Fruit fly (Drosophila melanogaster) whole organism, embryonic: Measurements from ENCODE around the gene galectin.
A peak's percentile ranks its signal among the peaks of the same experiment; 100 is the strongest.

Experiments
- CG10321 ChIP-seq: fragments of 200-800 bp; sonication (Bioruptor generic); IDR thresholded peaks from 2 replicates; pipeline ENCODE4 v1.3.6; 2022; ENCODE audit warnings: missing biosample characterization, missing genetic modification characterization
- CG12104 ChIP-seq: fragments of 200-800 bp; sonication (Bioruptor generic); optimal IDR thresholded peaks from 3 replicates; lab custom pipeline; 2016; ENCODE audit warnings: missing biosample characterization, missing genetic modification characterization
- CG13123 ChIP-seq: fragments of 200-800 bp; sonication (Bioruptor generic); optimal IDR thresholded peaks from 2 replicates; lab custom pipeline; 2016; ENCODE audit warnings: missing biosample characterization, missing genetic modification characterization
- CG16813 ChIP-seq: fragments of 200-800 bp; sonication (Bioruptor generic); IDR thresholded peaks from 3 replicates; pipeline ENCODE4 v1.3.6; 2022; ENCODE audit warnings: missing biosample characterization, missing genetic modification characterization; ENCODE audit not compliant: partially characterized antibody
- CG17385 ChIP-seq: fragments of 200-800 bp; sonication (Bioruptor generic); optimal IDR thresholded peaks from 3 replicates; lab custom pipeline; 2018; ENCODE audit warnings: missing biosample characterization, mild to moderate bottlenecking, missing genetic modification characterization
- CG2120 ChIP-seq: fragments of 200-800 bp; sonication (Bioruptor generic); optimal IDR thresholded peaks from 3 replicates; lab custom pipeline; 2016; ENCODE audit warnings: missing biosample characterization, missing genetic modification characterization
- CG31441 ChIP-seq: fragments of 200-800 bp; sonication (Bioruptor generic); IDR thresholded peaks from 2 replicates; pipeline ENCODE4 v1.3.6; 2022; ENCODE audit warnings: missing biosample characterization, missing genetic modification characterization
- CG6175 ChIP-seq: fragments of 200-800 bp; sonication (Bioruptor generic); IDR thresholded peaks from 3 replicates; pipeline ENCODE4 v1.3.6; 2022; ENCODE audit warnings: missing biosample characterization, missing genetic modification characterization
- CG6683 ChIP-seq: fragments of 200-800 bp; sonication (Bioruptor generic); optimal IDR thresholded peaks from 2 replicates; lab custom pipeline; 2017; ENCODE audit warnings: missing biosample characterization, mild to moderate bottlenecking, missing genetic modification characterization, missing genetic modification reagents
- CG8089 ChIP-seq: fragments of 200-800 bp; sonication (Bioruptor generic); optimal IDR thresholded peaks from 3 replicates; lab custom pipeline; 2016; ENCODE audit warnings: missing biosample characterization, missing genetic modification characterization
- Camta ChIP-seq: fragments of 200-800 bp; sonication (Bioruptor generic); optimal IDR thresholded peaks from 2 replicates; lab custom pipeline; 2016; ENCODE audit warnings: missing biosample characterization, missing genetic modification characterization
- Chrac-16 ChIP-seq: fragments of 200-800 bp; sonication (Bioruptor generic); optimal IDR thresholded peaks from 3 replicates; lab custom pipeline; 2016; ENCODE audit warnings: missing biosample characterization, missing genetic modification characterization
- CoRest ChIP-seq: fragments of 200-800 bp; sonication (Bioruptor generic); optimal IDR thresholded peaks from 3 replicates; lab custom pipeline; 2018; ENCODE audit warnings: missing biosample characterization, mild to moderate bottlenecking, missing genetic modification characterization, moderate library complexity
- CrebB ChIP-seq: fragments of 200-800 bp; sonication (Bioruptor generic); optimal IDR thresholded peaks from 3 replicates; lab custom pipeline; 2018; ENCODE audit warnings: missing biosample characterization, mild to moderate bottlenecking, missing genetic modification characterization
- D ChIP-seq, 2 experiments: fragments of 200-800 bp in 1 of 2; fragments of >200 bp in 1 of 2; sonication (Bioruptor generic) in 1 of 2; optimal IDR thresholded peaks; 2 replicates in 1 of 2; 3 replicates in 1 of 2; lab custom pipeline; 2017; ENCODE audit warnings: mild to moderate bottlenecking in 1 of 2, missing biosample characterization in 1 of 2, missing genetic modification characterization in 1 of 2, missing genetic modification reagents in 1 of 2
- E2f2 ChIP-seq: fragments of 200-800 bp; sonication (Bioruptor generic); IDR thresholded peaks from 2 replicates; pipeline ENCODE4 v1.3.6; 2022; ENCODE audit warnings: missing biosample characterization, missing genetic modification characterization
- Gsc ChIP-seq: fragments of 200-800 bp; sonication (Bioruptor generic); IDR thresholded peaks from 2 replicates; pipeline ENCODE4 v1.3.6; 2022; ENCODE audit warnings: missing biosample characterization, missing genetic modification characterization
- Gug ChIP-seq: fragments of 200-800 bp; sonication (Bioruptor generic); IDR thresholded peaks from 4 replicates; pipeline ENCODE4 v1.3.6; 2022; ENCODE audit warnings: missing biosample characterization, missing genetic modification characterization
- HmgZ ChIP-seq: fragments of 200-800 bp; sonication (Bioruptor generic); optimal IDR thresholded peaks from 2 replicates; lab custom pipeline; 2018; ENCODE audit warnings: missing biosample characterization, mild to moderate bottlenecking, missing genetic modification characterization
- NK7.1 ChIP-seq: fragments of 200-800 bp; sonication (Bioruptor generic); optimal IDR thresholded peaks from 3 replicates; lab custom pipeline; 2016; ENCODE audit warnings: missing biosample characterization, missing genetic modification characterization
- Ssrp ChIP-seq: fragments of 200-800 bp; sonication (Bioruptor generic); optimal IDR thresholded peaks from 2 replicates; lab custom pipeline; 2018; ENCODE audit warnings: missing biosample characterization, mild to moderate bottlenecking, missing genetic modification characterization, moderate library complexity
- ac ChIP-seq: fragments of 200-800 bp; sonication (Bioruptor generic); optimal IDR thresholded peaks from 3 replicates; lab custom pipeline; 2017; ENCODE audit warnings: missing biosample characterization, mild to moderate bottlenecking, missing genetic modification characterization
- ase ChIP-seq: fragments of 200-800 bp; sonication (Bioruptor generic); IDR thresholded peaks from 3 replicates; pipeline ENCODE4 v1.3.6; 2022; ENCODE audit warnings: missing biosample characterization, missing genetic modification characterization
- ato ChIP-seq: fragments of 200-800 bp; sonication (Bioruptor generic); IDR thresholded peaks from 2 replicates; pipeline ENCODE4 v1.3.6; 2022; ENCODE audit warnings: missing biosample characterization, missing genetic modification characterization; ENCODE audit not compliant: partially characterized antibody
- bsh ChIP-seq, 2 experiments: fragments of 200-800 bp; sonication (Bioruptor generic); optimal IDR thresholded peaks; 2 replicates each; lab custom pipeline; 2017 to 2018; ENCODE audit warnings: mild to moderate bottlenecking in 2 of 2, missing biosample characterization in 2 of 2, missing genetic modification characterization in 2 of 2, moderate library complexity in 1 of 2
- cato ChIP-seq: fragments of 200-800 bp; sonication (Bioruptor generic); optimal IDR thresholded peaks from 2 replicates; lab custom pipeline; 2016; ENCODE audit warnings: missing biosample characterization, missing genetic modification characterization, borderline replicate concordance
- caup ChIP-seq: fragments of 200-800 bp; sonication (Bioruptor generic); optimal IDR thresholded peaks from 3 replicates; lab custom pipeline; 2017; ENCODE audit warnings: missing biosample characterization, mild to moderate bottlenecking, missing genetic modification characterization, moderate library complexity; ENCODE audit not compliant: severe bottlenecking
- chn ChIP-seq: fragments of 200-800 bp; sonication (Bioruptor generic); optimal IDR thresholded peaks from 2 replicates; lab custom pipeline; 2016; ENCODE audit warnings: missing biosample characterization, missing genetic modification characterization
- ci ChIP-seq: fragments of 200-800 bp; sonication (Bioruptor generic); IDR thresholded peaks from 3 replicates; pipeline ENCODE4 v1.3.6; 2022; ENCODE audit warnings: missing biosample characterization, missing genetic modification characterization
- da ChIP-seq: fragments of 200-800 bp; sonication (Bioruptor generic); optimal IDR thresholded peaks from 2 replicates; lab custom pipeline; 2016; ENCODE audit warnings: missing biosample characterization, missing genetic modification characterization
- emc ChIP-seq: fragments of 200-800 bp; sonication (Bioruptor generic); optimal IDR thresholded peaks from 2 replicates; lab custom pipeline; 2016; ENCODE audit warnings: missing biosample characterization, missing genetic modification characterization
- ewg ChIP-seq: fragments of 200-800 bp; sonication (Bioruptor generic); optimal IDR thresholded peaks from 3 replicates; lab custom pipeline; 2017; ENCODE audit warnings: mild to moderate bottlenecking, missing biosample characterization, missing genetic modification reagents, missing genetic modification characterization
- fd102C ChIP-seq: fragments of 200-800 bp; sonication (Bioruptor generic); optimal IDR thresholded peaks from 2 replicates; lab custom pipeline; 2018; ENCODE audit warnings: missing biosample characterization, mild to moderate bottlenecking, missing genetic modification characterization, moderate library complexity
- gem ChIP-seq: fragments of 200-800 bp; sonication (Bioruptor generic); optimal IDR thresholded peaks from 2 replicates; lab custom pipeline; 2019; ENCODE audit warnings: missing biosample characterization, mild to moderate bottlenecking, missing genetic modification characterization, moderate library complexity
- gfzf ChIP-seq: fragments of 200-800 bp; sonication (Bioruptor generic); optimal IDR thresholded peaks from 2 replicates; lab custom pipeline; 2016; ENCODE audit warnings: missing biosample characterization, mild to moderate bottlenecking, missing genetic modification characterization, moderate library complexity
- mam ChIP-seq: fragments of 200-800 bp; sonication (Bioruptor generic); optimal IDR thresholded peaks from 3 replicates; lab custom pipeline; 2016; ENCODE audit warnings: missing biosample characterization, missing genetic modification characterization
- mld ChIP-seq: fragments of 200-800 bp; sonication (Bioruptor generic); IDR thresholded peaks from 3 replicates; pipeline ENCODE4 v1.3.6; 2022; ENCODE audit warnings: missing biosample characterization, missing genetic modification characterization; ENCODE audit not compliant: partially characterized antibody
- otp ChIP-seq: fragments of 200-800 bp; sonication (Bioruptor generic); IDR thresholded peaks from 3 replicates; pipeline ENCODE4, ENCODE4 v1.3.6; 2022; ENCODE audit warnings: missing biosample characterization, missing genetic modification characterization
- pb ChIP-seq: fragments of 200-800 bp; sonication (Bioruptor generic); optimal IDR thresholded peaks from 3 replicates; lab custom pipeline; 2016; ENCODE audit warnings: missing biosample characterization, missing genetic modification characterization
- pnt ChIP-seq: fragments of 200-800 bp; sonication (Bioruptor generic); optimal IDR thresholded peaks from 3 replicates; lab custom pipeline; 2016; ENCODE audit warnings: missing biosample characterization, missing genetic modification characterization
- psq ChIP-seq: fragments of 200-800 bp; sonication (Bioruptor generic); optimal IDR thresholded peaks from 2 replicates; lab custom pipeline; 2017; ENCODE audit warnings: missing biosample characterization, missing genetic modification characterization
- sens ChIP-seq: fragments of 200-800 bp; sonication (Bioruptor generic); peaks from one replicate; lab custom pipeline; 2016; ENCODE audit warnings: missing biosample characterization, missing genetic modification characterization
- shn ChIP-seq: fragments of 200-800 bp; sonication (Bioruptor generic); optimal IDR thresholded peaks from 3 replicates; lab custom pipeline; 2016; ENCODE audit warnings: missing biosample characterization, missing genetic modification characterization
- sisA ChIP-seq: fragments of 200-800 bp; sonication (Bioruptor generic); IDR thresholded peaks from 2 replicates; pipeline ENCODE4 v1.3.6; 2022; ENCODE audit warnings: missing biosample characterization, missing genetic modification characterization
- stc ChIP-seq: fragments of 200-800 bp; sonication (Bioruptor generic); IDR thresholded peaks from 2 replicates; pipeline ENCODE4 v1.3.6; 2022; ENCODE audit warnings: missing biosample characterization, missing genetic modification characterization
- tin ChIP-seq: fragments of 200-800 bp; sonication (Bioruptor generic); optimal IDR thresholded peaks from 3 replicates; lab custom pipeline; 2016; ENCODE audit warnings: missing biosample characterization, missing genetic modification characterization
- unc-4 ChIP-seq: fragments of 200-800 bp; sonication (Bioruptor generic); IDR thresholded peaks from 2 replicates; pipeline ENCODE4 v1.3.6; 2022; ENCODE audit warnings: missing biosample characterization, missing genetic modification characterization; ENCODE audit not compliant: partially characterized antibody
- yki ChIP-seq: fragments of >200 bp; optimal IDR thresholded peaks from 3 replicates; lab custom pipeline; 2018
- zfh1 ChIP-seq: fragments of 200-800 bp; sonication (Bioruptor generic); IDR thresholded peaks from 3 replicates; pipeline ENCODE4 v1.3.6; 2022; ENCODE audit warnings: missing biosample characterization, missing genetic modification characterization

The galectin gene

DNA sequence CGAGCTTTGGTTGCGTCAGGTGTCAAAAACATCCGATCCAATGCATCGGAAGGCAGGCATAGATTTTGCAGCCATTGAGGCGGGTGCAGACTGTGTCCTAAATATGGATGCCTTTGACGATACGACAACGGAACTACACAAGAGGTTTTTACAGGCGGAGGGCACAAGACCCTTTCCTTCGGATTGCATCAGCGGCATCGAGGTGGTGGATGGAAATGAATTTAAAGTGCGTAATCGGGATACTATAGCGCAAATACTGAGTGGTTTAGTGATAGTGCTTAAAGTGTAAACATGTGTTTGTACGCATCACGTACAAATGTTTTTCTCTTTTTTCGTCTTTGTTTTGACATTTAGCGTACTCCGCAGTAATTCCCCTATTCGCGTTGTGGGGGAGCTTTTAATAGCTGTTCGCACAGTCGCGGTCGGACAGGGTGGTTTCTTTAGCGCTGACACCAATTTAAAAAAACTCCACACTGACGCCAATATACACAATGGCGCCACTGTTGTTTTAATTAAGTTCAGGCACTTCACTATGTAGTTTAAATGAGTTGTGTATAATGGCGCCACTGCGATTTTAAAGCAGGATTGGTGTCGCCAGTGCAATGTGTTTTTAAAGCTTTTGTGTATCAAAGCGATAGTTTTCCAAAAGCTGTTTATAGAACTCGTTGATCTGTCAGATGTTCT lies 1.3 kb downstream of the galectin start (continued):
- TF ChIP-seq gfzf (GFP tag; lab: Kevin White, UChicago): peak; percentile 47
- TF ChIP-seq ewg: peak; percentile 69
- TF ChIP-seq da (GFP tag; lab: Kevin White, UChicago): no peak
- TF ChIP-seq cato (GFP tag; lab: Kevin White, UChicago): no peak
- TF ChIP-seq pnt (GFP tag; lab: Kevin White, UChicago): no peak
- TF ChIP-seq ac (GFP tag; lab: Kevin White, UChicago): no peak
- TF ChIP-seq CG6683: no peak
- no peak; the same call in 2 of the 3 replicates for TF ChIP-seq CG16813
- TF ChIP-seq unc-4 (GFP tag; lab: Robert Waterston, UW): peak; percentile 66
- no peak for TF ChIP-seq CG6175 (GFP tag; lab: Robert Waterston, UW)
- peak; percentile 96 for TF ChIP-seq psq (GFP tag; lab: Kevin White, UChicago)
- TF ChIP-seq E2f2 (GFP tag; lab: Robert Waterston, UW): peak; percentile 72
- peak; percentile 25 for TF ChIP-seq mam (GFP tag; lab: Kevin White, UChicago)
- no peak for TF ChIP-seq emc
- 0 out of 3 replicates have a peak, but pooled peaks have one; percentile 51 for TF ChIP-seq ase (GFP tag; lab: Robert Waterston, UW)
- peak; percentile 8 for TF ChIP-seq CoRest (tag; lab: Kevin White, UChicago)
- peak; percentile 21 for TF ChIP-seq CrebB
- TF ChIP-seq fd102C (GFP tag; lab: Kevin White, UChicago): no peak
- TF ChIP-seq CG17385 (GFP tag; lab: Kevin White, UChicago): no peak
- TF ChIP-seq CG13123 (GFP tag; lab: Kevin White, UChicago): peak; percentile 32
- no peak for TF ChIP-seq Gug (GFP tag; lab: Robert Waterston, UW)
- TF ChIP-seq gem (tag; lab: Kevin White, UChicago): no peak
- no peak for TF ChIP-seq CG12104
- TF ChIP-seq caup: peak; percentile 70
- no peak for TF ChIP-seq NK7.1
- no peak for TF ChIP-seq mld (GFP tag; lab: Robert Waterston, UW)
- no peak for TF ChIP-seq otp (GFP tag; lab: Robert Waterston, UW)
- peak; percentile 40 for TF ChIP-seq tin (GFP tag; lab: Kevin White, UChicago)
- peak; percentile 70 for TF ChIP-seq HmgZ (tag; lab: Kevin White, UChicago)
- TF ChIP-seq pb (GFP tag; lab: Kevin White, UChicago): peak; percentile 12
- no peak for TF ChIP-seq sisA (GFP tag; lab: Robert Waterston, UW)
- TF ChIP-seq Camta (GFP tag; lab: Kevin White, UChicago): peak; percentile 39
- no peak for TF ChIP-seq shn (GFP tag; lab: Kevin White, UChicago)
- TF ChIP-seq D (optimal IDR thresholded peaks at IDR 0.05; lab: Kevin White, UChicago): no peak
- no peak for TF ChIP-seq D (GFP tag; optimal IDR thresholded peaks at IDR 0.05; lab: Kevin White, UChicago)
- TF ChIP-seq Ssrp (tag; lab: Kevin White, UChicago): no peak
- peak; percentile 35 for TF ChIP-seq Chrac-16
- TF ChIP-seq CG8089 (GFP tag; lab: Kevin White, UChicago): peak; percentile 33
- no peak for TF ChIP-seq stc (GFP tag; lab: Robert Waterston, UW)
- peak; percentile 44 for TF ChIP-seq CG2120 (GFP tag; lab: Kevin White, UChicago)
- TF ChIP-seq bsh (GFP tag; optimal IDR thresholded peaks at IDR 0.05; lab: Kevin White, UChicago): no peak
- peak; percentile 59 for TF ChIP-seq sens (GFP tag; lab: Kevin White, UChicago)
- no peak for TF ChIP-seq yki (lab: Kevin White, UChicago)
- no peak for TF ChIP-seq Gsc (GFP tag; lab: Robert Waterston, UW)
- TF ChIP-seq ato (GFP tag; lab: Robert Waterston, UW): peak; percentile 36
- TF ChIP-seq CG10321 (GFP tag; lab: Robert Waterston, UW): 0 out of 2 replicates have a peak, but pooled peaks have one; percentile 31
- TF ChIP-seq ci (GFP tag; lab: Robert Waterston, UW): peak; percentile 73; the same call in 2 of the 3 replicates
- TF ChIP-seq zfh1: peak; percentile 13; the same call in 1 of the 3 replicates
- no peak for TF ChIP-seq CG31441 (GFP tag; lab: Robert Waterston, UW)
- peak; percentile 56 for TF ChIP-seq chn
